Fruit fly (Drosophila melanogaster) whole organism, pupa: Measurements from ENCODE around the gene CG15877.

ENCODE experiments used
- CG12605 ChIP-seq: fragments of 200-800 bp; sonication (Bioruptor generic); IDR thresholded peaks from 2 replicates; pipeline ENCODE4 v1.3.6; 2022; ENCODE audit warnings: missing biosample characterization, missing genetic modification characterization
- CG14655 ChIP-seq: fragments of 200-800 bp; sonication (Bioruptor generic); optimal IDR thresholded peaks from 3 replicates; lab custom pipeline; 2017; ENCODE audit warnings: mild to moderate bottlenecking, missing biosample characterization, missing genetic modification reagents, missing genetic modification characterization
- CG15710 ChIP-seq: fragments of 200-800 bp; sonication (Bioruptor generic); optimal IDR thresholded peaks from 2 replicates; lab custom pipeline; 2018; ENCODE audit warnings: missing biosample characterization, mild to moderate bottlenecking, missing genetic modification characterization, moderate library complexity
- CG17806 ChIP-seq: fragments of 200-800 bp; sonication (Bioruptor generic); optimal IDR thresholded peaks from 2 replicates; lab custom pipeline; 2018; ENCODE audit warnings: missing biosample characterization, mild to moderate bottlenecking, missing genetic modification characterization, moderate library complexity
- CG32121 ChIP-seq: fragments of 200-800 bp; sonication (Bioruptor generic); IDR thresholded peaks from 2 replicates; pipeline ENCODE4 v1.3.6; 2022; ENCODE audit warnings: missing biosample characterization, missing genetic modification characterization
- CG8159 ChIP-seq: fragments of 200-800 bp; sonication (Bioruptor generic); optimal IDR thresholded peaks from 3 replicates; lab custom pipeline; 2018; ENCODE audit warnings: missing biosample characterization, mild to moderate bottlenecking, missing genetic modification characterization, moderate library complexity
- CG8301 ChIP-seq: fragments of 200-800 bp; sonication (Bioruptor generic); optimal IDR thresholded peaks from 2 replicates; lab custom pipeline; 2018; ENCODE audit warnings: missing biosample characterization, mild to moderate bottlenecking, missing genetic modification characterization
- EcR ChIP-seq: fragments of 200-800 bp; sonication (Bioruptor generic); optimal IDR thresholded peaks from 3 replicates; lab custom pipeline; 2019; ENCODE audit warnings: missing biosample characterization, missing genetic modification characterization, mild to moderate bottlenecking, moderate library complexity, missing genetic modification reagents
- Pif1B ChIP-seq: fragments of 200-800 bp; sonication (Bioruptor generic); optimal IDR thresholded peaks from 3 replicates; lab custom pipeline; 2016; ENCODE audit warnings: missing biosample characterization, missing genetic modification characterization

DNA sequence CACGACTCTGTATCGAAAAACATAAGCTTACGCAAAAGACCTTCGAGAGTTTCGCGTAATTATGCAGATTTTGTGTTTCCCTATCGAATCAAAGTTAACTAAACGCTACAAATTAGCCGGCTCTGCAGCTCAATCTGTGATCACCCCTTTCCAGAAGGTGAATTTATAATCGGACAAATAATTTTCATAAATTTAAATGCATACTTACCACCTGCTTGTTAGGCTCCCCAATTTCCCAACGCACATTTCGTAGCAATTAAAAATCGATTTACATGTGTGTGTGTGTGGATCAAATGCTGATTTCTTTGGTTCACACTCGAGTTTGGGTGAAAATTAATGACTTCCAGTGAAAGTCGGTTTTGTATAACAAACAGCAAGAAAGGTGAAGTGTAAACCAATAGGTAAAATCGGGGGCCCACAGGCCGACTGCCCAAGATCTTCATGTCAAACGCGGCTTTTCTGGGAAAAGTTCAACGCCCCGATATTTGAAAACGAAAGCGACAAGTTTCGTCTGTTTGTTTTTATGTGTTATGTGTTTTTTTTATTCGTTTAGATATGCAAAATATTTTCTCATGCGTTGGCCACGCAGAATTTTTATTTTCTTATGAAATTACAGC is 20.3 kb upstream of the CG15877 start:
- TF ChIP-seq EcR (GFP tag; lab: Kevin White, UChicago) (no peak), CG15710 (no peak), CG8301 (no peak), CG17806 (tag; lab: Kevin White, UChicago) (no peak), CG14655 (GFP tag; lab: Kevin White, UChicago) (no peak), CG8159 (tag; lab: Kevin White, UChicago) (no peak), CG12605 (GFP tag; lab: Robert Waterston, UW) (no peak), Pif1B (GFP tag; lab: Kevin White, UChicago) (no peak), CG32121 (GFP tag; lab: Robert Waterston, UW) (no peak)
